Worm (Caenorhabditis elegans) whole organism, L2 larva: Measurements from ENCODE around the gene trim-21.

Experiments used
- F13H6.1 ChIP-seq: sonication (generic microtip); optimal IDR thresholded peaks from 2 replicates; lab custom pipeline; 2016; ENCODE audit warnings: missing genetic modification characterization, missing compliant biosample characterization
- aly-2 ChIP-seq: fragments of 150-350 bp; optimal IDR thresholded peaks from 2 replicates; lab custom pipeline; 2014; ENCODE audit warnings: missing biosample characterization, missing genetic modification characterization
- ceh-16 ChIP-seq: fragments of 150-350 bp; optimal IDR thresholded peaks from 2 replicates; lab custom pipeline; 2014; ENCODE audit warnings: missing biosample characterization, missing genetic modification characterization
- crh-2 ChIP-seq: sonication (generic microtip); optimal IDR thresholded peaks from 2 replicates; lab custom pipeline; 2017; ENCODE audit warnings: missing biosample characterization, missing genetic modification characterization
- dmd-4 ChIP-seq: sonication (generic microtip); optimal IDR thresholded peaks from 2 replicates; lab custom pipeline; 2017; ENCODE audit warnings: missing biosample characterization, missing genetic modification characterization
- egl-27 ChIP-seq: sonication (generic microtip); optimal IDR thresholded peaks from 3 replicates; lab custom pipeline; 2017; ENCODE audit warnings: missing biosample characterization, missing genetic modification reagents, missing genetic modification characterization
- lin-13 ChIP-seq: fragments of 150-350 bp; optimal IDR thresholded peaks from 2 replicates; lab custom pipeline; 2014; ENCODE audit warnings: missing biosample characterization, missing genetic modification reagents, missing genetic modification characterization
- lin-39 ChIP-seq: fragments of 150-350 bp; optimal IDR thresholded peaks from 2 replicates; lab custom pipeline; 2014; ENCODE audit warnings: missing biosample characterization, missing genetic modification reagents, missing genetic modification characterization
- nhr-11 ChIP-seq: fragments of 150-350 bp; optimal IDR thresholded peaks from 2 replicates; lab custom pipeline; 2014; ENCODE audit warnings: missing biosample characterization, missing genetic modification characterization
- nhr-25 ChIP-seq: fragments of 150-350 bp; sonication (generic microtip); optimal IDR thresholded peaks from 3 replicates; lab custom pipeline; 2014; ENCODE audit warnings: missing biosample characterization, missing genetic modification characterization
- peb-1 ChIP-seq: fragments of 150-350 bp; optimal IDR thresholded peaks from 2 replicates; lab custom pipeline; 2014; ENCODE audit warnings: missing biosample characterization, missing genetic modification characterization
- skn-1 ChIP-seq: sonication (generic microtip); optimal IDR thresholded peaks from 2 replicates; lab custom pipeline; 2017; ENCODE audit warnings: missing biosample characterization, missing genetic modification characterization
- unc-55 ChIP-seq: fragments of 150-350 bp; sonication (generic microtip); optimal IDR thresholded peaks from 3 replicates; lab custom pipeline; 2014; ENCODE audit warnings: missing biosample characterization, missing genetic modification reagents, missing genetic modification characterization

DNA sequence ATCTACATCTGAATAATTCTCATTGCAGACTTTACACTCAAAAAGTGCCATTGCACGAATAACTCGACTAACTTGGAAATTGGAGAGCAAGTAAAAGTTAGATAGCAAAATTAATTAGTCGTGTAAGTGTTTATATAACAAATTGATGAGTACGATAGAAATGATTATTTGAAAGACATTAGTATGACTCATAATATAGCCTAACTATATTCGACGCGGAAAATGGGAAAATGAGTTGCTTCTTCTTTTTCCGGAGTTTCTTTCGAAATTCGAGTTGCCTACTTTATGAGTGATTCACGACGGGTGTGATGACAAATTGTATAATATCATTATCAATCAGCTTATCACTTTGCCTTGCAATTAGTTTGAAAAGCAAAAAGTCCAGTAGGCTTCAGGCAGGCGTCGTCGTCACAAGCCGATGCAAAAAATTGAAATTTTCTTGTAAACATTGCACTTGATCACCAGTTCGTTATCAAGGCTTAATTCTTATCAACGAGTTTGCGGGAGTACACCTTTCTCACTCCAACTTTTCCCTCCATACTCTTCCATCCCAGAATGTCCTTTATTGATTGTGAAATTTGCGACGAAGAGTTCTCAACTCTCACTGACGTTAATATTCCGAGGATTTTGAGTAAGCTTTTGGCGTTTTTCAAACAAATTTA, 10.3 kb upstream of the trim-21 start, which contains the start of the genes ZK1240.6 and ZK1240.2:
- TF ChIP-seq nhr-11 (tag; lab: Kevin White, UChicago) (no peak), dmd-4 (tag; lab: Kevin White, UChicago) (no peak), lin-39 (tag; lab: Kevin White, UChicago) (no peak), skn-1 (no peak), F13H6.1 (tag; lab: Kevin White, UChicago) (no peak), lin-13 (GFP tag; lab: Kevin White, UChicago) (no peak), peb-1 (tag; lab: Kevin White, UChicago) (no peak), nhr-25 (tag; lab: Kevin White, UChicago) (no peak), egl-27 (no peak), unc-55 (GFP tag; lab: Kevin White, UChicago) (no peak), crh-2 (tag; lab: Kevin White, UChicago) (no peak), aly-2 (no peak), ceh-16 (tag; lab: Kevin White, UChicago) (no peak)
